Worm (Caenorhabditis elegans): Measurements from ENCODE around the gene nhr-195.

ce11 chrV:9001175-9001574, 29.0 kb upstream of the nhr-195 start, which contains the start of gene F59E11.2:
- TF ChIP-seq unc-39 (tag; optimal IDR thresholded peaks at IDR 0.05) = no peak
- no peak for TF ChIP-seq fkh-10 (GFP tag; optimal IDR thresholded peaks at IDR 0.05)
- TF ChIP-seq nhr-25 (tag; optimal IDR thresholded peaks at IDR 0.05) = no peak
- TF ChIP-seq ama-1 (optimal IDR thresholded peaks at IDR 0.05) = no peak
- no peak for TF ChIP-seq daf-12 (tag; optimal IDR thresholded peaks at IDR 0.05)
- no peak for TF ChIP-seq unc-62 (GFP tag; optimal IDR thresholded peaks at IDR 0.05)

Data from whole organism, L3 larva.